Fruit fly (Drosophila melanogaster) whole organism, embryonic: ENCODE results near the gene CG13117.
A peak's percentile ranks its signal among the peaks of the same experiment; 100 is the strongest.

Experiments used
- CG1024 ChIP-seq: fragments of 200-800 bp; sonication (Bioruptor generic); IDR thresholded peaks from 2 replicates; pipeline ENCODE4 v1.3.6; 2022; ENCODE audit warnings: missing biosample characterization, missing genetic modification characterization
- CG10654 ChIP-seq: fragments of 200-800 bp; sonication (Bioruptor generic); optimal IDR thresholded peaks from 2 replicates; lab custom pipeline; 2016; ENCODE audit warnings: missing biosample characterization, missing genetic modification characterization
- CG13296 ChIP-seq: fragments of 200-800 bp; sonication (Bioruptor generic); optimal IDR thresholded peaks from 3 replicates; lab custom pipeline; 2018; ENCODE audit warnings: missing biosample characterization, mild to moderate bottlenecking, missing genetic modification characterization
- CG30403 ChIP-seq: fragments of 200-800 bp; sonication (Bioruptor generic); optimal IDR thresholded peaks from 3 replicates; lab custom pipeline; 2016; ENCODE audit warnings: missing biosample characterization, missing genetic modification characterization
- CG30431 ChIP-seq: fragments of 200-800 bp; sonication (Bioruptor generic); optimal IDR thresholded peaks from 2 replicates; lab custom pipeline; 2017; ENCODE audit warnings: missing biosample characterization, missing genetic modification characterization
- CG31224 ChIP-seq: fragments of 200-800 bp; sonication (Bioruptor generic); IDR thresholded peaks from 2 replicates; pipeline ENCODE4 v1.3.6; 2022; ENCODE audit warnings: missing biosample characterization, missing genetic modification characterization
- CG3847 ChIP-seq: fragments of 200-800 bp; sonication (Bioruptor generic); IDR thresholded peaks from 2 replicates; pipeline ENCODE4 v1.3.6; 2022; ENCODE audit warnings: missing biosample characterization, missing genetic modification characterization
- CG4328 ChIP-seq: fragments of 200-800 bp; sonication (Bioruptor generic); optimal IDR thresholded peaks from 3 replicates; lab custom pipeline; 2017; ENCODE audit warnings: missing biosample characterization, missing genetic modification reagents, missing genetic modification characterization
- CG4360 ChIP-seq: fragments of 200-800 bp; sonication (Bioruptor generic); IDR thresholded peaks from 2 replicates; pipeline ENCODE4 v1.3.6; 2022; ENCODE audit warnings: missing biosample characterization, missing genetic modification characterization
- CG6254 ChIP-seq: fragments of 200-800 bp; sonication (Bioruptor generic); optimal IDR thresholded peaks from 3 replicates; lab custom pipeline; 2017; ENCODE audit warnings: mild to moderate bottlenecking, missing biosample characterization, missing genetic modification reagents, missing genetic modification characterization
- CG6689 ChIP-seq: fragments of 200-800 bp; sonication (Bioruptor generic); IDR thresholded peaks from 2 replicates; pipeline ENCODE4 v1.3.6; 2022; ENCODE audit warnings: missing biosample characterization, missing genetic modification characterization
- CG6813 ChIP-seq: fragments of 200-800 bp; sonication (Bioruptor generic); optimal IDR thresholded peaks from 2 replicates; lab custom pipeline; 2017; ENCODE audit warnings: missing biosample characterization, missing genetic modification characterization, mild to moderate bottlenecking, moderate library complexity, missing genetic modification reagents
- CG9876 ChIP-seq: fragments of 200-800 bp; sonication (Bioruptor generic); optimal IDR thresholded peaks from 2 replicates; lab custom pipeline; 2016; ENCODE audit warnings: missing biosample characterization, missing genetic modification characterization
- E2f2 ChIP-seq: fragments of 200-800 bp; sonication (Bioruptor generic); IDR thresholded peaks from 2 replicates; pipeline ENCODE4 v1.3.6; 2022; ENCODE audit warnings: missing biosample characterization, missing genetic modification characterization
- Ets97D ChIP-seq: fragments of 200-800 bp; sonication (Bioruptor generic); optimal IDR thresholded peaks from 3 replicates; lab custom pipeline; 2016; ENCODE audit warnings: missing biosample characterization, missing genetic modification characterization
- Gug ChIP-seq: fragments of 200-800 bp; sonication (Bioruptor generic); IDR thresholded peaks from 4 replicates; pipeline ENCODE4 v1.3.6; 2022; ENCODE audit warnings: missing biosample characterization, missing genetic modification characterization
- HLH4C ChIP-seq: fragments of 200-800 bp; sonication (Bioruptor generic); IDR thresholded peaks from 3 replicates; pipeline ENCODE4 v1.3.6; 2022; ENCODE audit warnings: missing biosample characterization, missing genetic modification characterization; ENCODE audit not compliant: partially characterized antibody
- Hey ChIP-seq: fragments of 200-800 bp; sonication (Bioruptor generic); optimal IDR thresholded peaks from 3 replicates; lab custom pipeline; 2018; ENCODE audit warnings: missing biosample characterization, mild to moderate bottlenecking, missing genetic modification characterization
- Hr78 ChIP-seq, 2 experiments: fragments of 200-800 bp in 1 of 2; fragments of >200 bp in 1 of 2; sonication (Bioruptor generic) in 1 of 2; optimal IDR thresholded peaks; 2 replicates each; lab custom pipeline; 2017 to 2019; ENCODE audit warnings: missing biosample characterization in 2 of 2, missing genetic modification characterization in 2 of 2, mild to moderate bottlenecking in 1 of 2, moderate library complexity in 1 of 2
- Jarid2 ChIP-seq: fragments of 200-800 bp; sonication (Bioruptor generic); optimal IDR thresholded peaks from 3 replicates; lab custom pipeline; 2017; ENCODE audit warnings: mild to moderate bottlenecking, missing biosample characterization, missing genetic modification reagents, missing genetic modification characterization
- Lim3 ChIP-seq: fragments of 200-800 bp; sonication (Bioruptor generic); IDR thresholded peaks from 2 replicates; pipeline ENCODE4 v1.3.6; 2022; ENCODE audit warnings: missing biosample characterization, missing genetic modification characterization
- Mrtf ChIP-seq: fragments of 200-800 bp; sonication (Bioruptor generic); IDR thresholded peaks from 3 replicates; pipeline ENCODE4 v1.3.6; 2022; ENCODE audit warnings: missing biosample characterization, missing genetic modification characterization
- NC2α ChIP-seq: fragments of 200-800 bp; sonication (Bioruptor generic); optimal IDR thresholded peaks from 2 replicates; lab custom pipeline; 2016; ENCODE audit warnings: missing biosample characterization, missing genetic modification characterization
- Optix ChIP-seq: fragments of 200-800 bp; sonication (Bioruptor generic); IDR thresholded peaks from 3 replicates; pipeline ENCODE4 v1.3.6; 2022; ENCODE audit warnings: missing biosample characterization, missing genetic modification characterization
- Pdp1 ChIP-seq, 2 experiments: fragments of 200-800 bp; sonication (Bioruptor generic); optimal IDR thresholded peaks; 3 replicates each; lab custom pipeline; 2016; ENCODE audit warnings: missing biosample characterization in 2 of 2, missing genetic modification characterization in 2 of 2, mild to moderate bottlenecking in 1 of 2, moderate library complexity in 1 of 2
- Scr ChIP-seq: fragments of 200-800 bp; sonication (Bioruptor generic); IDR thresholded peaks from 2 replicates; pipeline ENCODE4 v1.3.6; 2022; ENCODE audit warnings: missing biosample characterization, missing genetic modification characterization; ENCODE audit not compliant: partially characterized antibody
- amos ChIP-seq: fragments of 200-800 bp; sonication (Bioruptor generic); IDR thresholded peaks from 2 replicates; pipeline ENCODE4 v1.3.6; 2022; ENCODE audit warnings: missing biosample characterization, missing genetic modification characterization; ENCODE audit not compliant: partially characterized antibody
- cad ChIP-seq: fragments of >200 bp; optimal IDR thresholded peaks from 2 replicates; lab custom pipeline; 2017; ENCODE audit warnings: missing biosample characterization, missing genetic modification characterization
- chinmo ChIP-seq: fragments of 200-800 bp; sonication (Bioruptor generic); IDR thresholded peaks from 4 replicates; pipeline ENCODE4 v1.3.6; 2022; ENCODE audit warnings: missing biosample characterization, missing genetic modification characterization; ENCODE audit not compliant: partially characterized antibody
- crc ChIP-seq: fragments of 200-800 bp; sonication (Bioruptor generic); optimal IDR thresholded peaks from 2 replicates; lab custom pipeline; 2016; ENCODE audit warnings: missing biosample characterization, missing genetic modification characterization
- crp ChIP-seq, 2 experiments: fragments of 200-800 bp; sonication (Bioruptor generic); optimal IDR thresholded peaks; 2 replicates in 1 of 2; 3 replicates in 1 of 2; lab custom pipeline; 2017; ENCODE audit warnings: missing biosample characterization in 2 of 2, missing genetic modification characterization in 2 of 2, mild to moderate bottlenecking in 1 of 2, moderate library complexity in 1 of 2
- dysf ChIP-seq: fragments of 200-800 bp; sonication (Bioruptor generic); IDR thresholded peaks from 3 replicates; pipeline ENCODE4 v1.3.6; 2022; ENCODE audit warnings: missing biosample characterization, missing genetic modification characterization
- gem ChIP-seq: fragments of 200-800 bp; sonication (Bioruptor generic); optimal IDR thresholded peaks from 2 replicates; lab custom pipeline; 2019; ENCODE audit warnings: missing biosample characterization, mild to moderate bottlenecking, missing genetic modification characterization, moderate library complexity
- grn ChIP-seq: fragments of 200-800 bp; sonication (Bioruptor generic); optimal IDR thresholded peaks from 3 replicates; lab custom pipeline; 2017; ENCODE audit warnings: missing biosample characterization, missing genetic modification characterization
- gsb ChIP-seq: fragments of 200-800 bp; sonication (Bioruptor generic); IDR thresholded peaks from 2 replicates; pipeline ENCODE4 v1.3.6; 2022; ENCODE audit warnings: missing biosample characterization, missing genetic modification characterization
- insv ChIP-seq, 2 experiments: fragments of 200-800 bp; sonication (Bioruptor generic); optimal IDR thresholded peaks; 3 replicates each; lab custom pipeline; 2016 to 2018; ENCODE audit warnings: missing biosample characterization in 2 of 2, missing genetic modification characterization in 2 of 2
- jing ChIP-seq: fragments of 200-800 bp; sonication (Bioruptor generic); optimal IDR thresholded peaks from 2 replicates; lab custom pipeline; 2018; ENCODE audit warnings: missing biosample characterization, mild to moderate bottlenecking, missing genetic modification characterization
- kah ChIP-seq: fragments of 200-800 bp; sonication (Bioruptor generic); optimal IDR thresholded peaks from 2 replicates; lab custom pipeline; 2018; ENCODE audit warnings: missing biosample characterization, mild to moderate bottlenecking, missing genetic modification characterization
- lov ChIP-seq, 2 experiments: fragments of 200-800 bp in 1 of 2; fragments of >200 bp in 1 of 2; sonication (Bioruptor generic) in 1 of 2; IDR thresholded peaks in 1 of 2; optimal IDR thresholded peaks in 1 of 2; 2 replicates in 1 of 2; 3 replicates in 1 of 2; pipeline versions ENCODE4 v1.3.6 to Lab custom; 2017 to 2022; ENCODE audit warnings: missing biosample characterization in 1 of 2, missing genetic modification characterization in 1 of 2
- mirr ChIP-seq: fragments of 200-800 bp; sonication (Bioruptor generic); optimal IDR thresholded peaks from 3 replicates; lab custom pipeline; 2018; ENCODE audit warnings: missing biosample characterization, mild to moderate bottlenecking, missing genetic modification characterization
- nerfin-1 ChIP-seq: fragments of 200-800 bp; sonication (Bioruptor generic); optimal IDR thresholded peaks from 3 replicates; lab custom pipeline; 2019; ENCODE audit warnings: missing biosample characterization, mild to moderate bottlenecking, missing genetic modification characterization, moderate library complexity
- nerfin-2 ChIP-seq: fragments of 200-800 bp; sonication (Bioruptor generic); IDR thresholded peaks from 2 replicates; pipeline ENCODE4 v1.3.6; 2022; ENCODE audit warnings: missing biosample characterization, missing genetic modification characterization; ENCODE audit not compliant: partially characterized antibody
- odd ChIP-seq: fragments of 200-800 bp; sonication (Bioruptor generic); optimal IDR thresholded peaks from 2 replicates; lab custom pipeline; 2017; ENCODE audit warnings: missing biosample characterization, mild to moderate bottlenecking, missing genetic modification characterization
- onecut ChIP-seq: fragments of 200-800 bp; sonication (Bioruptor generic); IDR thresholded peaks from 2 replicates; pipeline ENCODE4 v1.3.6; 2022; ENCODE audit warnings: missing biosample characterization, missing genetic modification characterization
- pb ChIP-seq: fragments of 200-800 bp; sonication (Bioruptor generic); optimal IDR thresholded peaks from 3 replicates; lab custom pipeline; 2016; ENCODE audit warnings: missing biosample characterization, missing genetic modification characterization
- slou ChIP-seq: fragments of 200-800 bp; sonication (Bioruptor generic); optimal IDR thresholded peaks from 3 replicates; lab custom pipeline; 2016; ENCODE audit warnings: missing biosample characterization, missing genetic modification characterization
- tup ChIP-seq: fragments of 200-800 bp; sonication (Bioruptor generic); optimal IDR thresholded peaks from 2 replicates; lab custom pipeline; 2016; ENCODE audit warnings: missing biosample characterization, mild to moderate bottlenecking, missing genetic modification characterization, moderate library complexity
- vfl ChIP-seq: fragments of 200-800 bp; sonication (Bioruptor generic); optimal IDR thresholded peaks from 2 replicates; lab custom pipeline; 2016; ENCODE audit warnings: missing biosample characterization, missing genetic modification characterization
- wor ChIP-seq: fragments of 200-800 bp; sonication (Bioruptor generic); IDR thresholded peaks from 2 replicates; pipeline ENCODE4 v1.3.6; 2022; ENCODE audit warnings: missing biosample characterization, missing genetic modification characterization
- z ChIP-seq: fragments of 200-800 bp; sonication (Bioruptor generic); IDR thresholded peaks from 3 replicates; pipeline ENCODE4 v1.3.6; 2022; ENCODE audit warnings: missing biosample characterization, missing genetic modification characterization

Gene CG13117

dm6 chr2L:9774980-9775628 lies 38.7 kb downstream of the CG13117 start, which contains the start of the genes ppk11 and ppk16 (continued):
- TF ChIP-seq z (no peak), Gug (no peak), CG6254 (GFP tag; lab: Kevin White, UChicago) (no peak), mirr (GFP tag; lab: Kevin White, UChicago) (no peak), dysf (GFP tag; lab: Robert Waterston, UW) (no peak; the same call in 2 of the 3 replicates), Ets97D (no peak), gsb (GFP tag; lab: Robert Waterston, UW) (no peak), CG30431 (GFP tag; lab: Kevin White, UChicago) (no peak), grn (no peak), CG1024 (GFP tag; lab: Robert Waterston, UW) (no peak), chinmo (no peak), slou (GFP tag; lab: Kevin White, UChicago) (no peak), cad (no peak), CG6813 (GFP tag; lab: Kevin White, UChicago) (peak; percentile 46), odd (no peak), CG9876 (no peak), onecut (GFP tag; lab: Robert Waterston, UW) (no peak), pb (no peak), CG30403 (GFP tag; lab: Kevin White, UChicago) (no peak), crp (GFP tag; optimal IDR thresholded peaks at IDR 0.05; lab: Kevin White, UChicago) (no peak), CG4360 (GFP tag; lab: Robert Waterston, UW) (no peak), insv (GFP tag; optimal IDR thresholded peaks at IDR 0.05; lab: Kevin White, UChicago) (no peak), Lim3 (GFP tag; lab: Robert Waterston, UW) (no peak), Hey (tag; lab: Kevin White, UChicago) (no peak), Jarid2 (no peak), CG4328 (GFP tag; lab: Kevin White, UChicago) (no peak), kah (no peak), gem (no peak), vfl (GFP tag; lab: Kevin White, UChicago) (no peak), CG6689 (GFP tag; lab: Robert Waterston, UW) (no peak), wor (no peak), CG31224 (0 out of 2 replicates have a peak, but pooled peaks have one; percentile 5), Mrtf (GFP tag; lab: Robert Waterston, UW) (no peak), jing (GFP tag; lab: Kevin White, UChicago) (no peak), CG3847 (GFP tag; lab: Robert Waterston, UW) (no peak), HLH4C (GFP tag; lab: Robert Waterston, UW) (no peak), lov (optimal IDR thresholded peaks at IDR 0.05; lab: Kevin White, UChicago) (no peak), lov (GFP tag; IDR thresholded peaks at IDR 0.05; lab: Robert Waterston, UW) (no peak), CG13296 (peak; percentile 46), Pdp1 (GFP tag; optimal IDR thresholded peaks at IDR 0.05; lab: Kevin White, UChicago) (no peak), CG10654 (GFP tag; lab: Kevin White, UChicago) (peak; percentile 12), amos (GFP tag; lab: Robert Waterston, UW) (no peak), NC2α (GFP tag; lab: Kevin White, UChicago) (no peak), crc (GFP tag; lab: Kevin White, UChicago) (peak; percentile 12), tup (GFP tag; lab: Kevin White, UChicago) (no peak), Optix (GFP tag; lab: Robert Waterston, UW) (no peak), Hr78 (GFP tag; optimal IDR thresholded peaks at IDR 0.05; lab: Kevin White, UChicago) (no peak), nerfin-1 (no peak), Scr (GFP tag; lab: Robert Waterston, UW) (no peak), E2f2 (GFP tag; lab: Robert Waterston, UW) (0 out of 2 replicates have a peak, but pooled peaks have one; percentile 20), nerfin-2 (GFP tag; lab: Robert Waterston, UW) (no peak)
